Worm (Caenorhabditis elegans) whole organism, L4 larva: ENCODE results near the gene efl-2.

Experiments
- D1046.2 ChIP-seq: fragments of 200-800 bp; sonication (Bioruptor generic); IDR thresholded peaks from 2 replicates; pipeline ENCODE4 v1.3.6; 2022; ENCODE audit warnings: missing genetic modification characterization, missing compliant biosample characterization
- F37D6.2 ChIP-seq: sonication (generic microtip); optimal IDR thresholded peaks from 2 replicates; lab custom pipeline; 2016; ENCODE audit warnings: mild to moderate bottlenecking, missing genetic modification characterization, missing compliant biosample characterization
- F44E2.7 ChIP-seq: fragments of 200-800 bp; sonication (Bioruptor generic); IDR thresholded peaks from 2 replicates; pipeline ENCODE4 v2.1.2; 2022; ENCODE audit warnings: missing genetic modification characterization, missing compliant biosample characterization
- T26A8.4 ChIP-seq: fragments of 200-800 bp; sonication (Bioruptor generic); IDR thresholded peaks from 2 replicates; pipeline ENCODE4 v1.3.6; 2022; ENCODE audit warnings: missing genetic modification characterization, missing compliant biosample characterization
- Y48G9A.11 ChIP-seq: fragments of 200-800 bp; sonication (Bioruptor generic); IDR thresholded peaks from 2 replicates; pipeline ENCODE4 v1.3.6; 2022; ENCODE audit warnings: missing genetic modification reagents, missing genetic modification characterization, missing compliant biosample characterization
- Y5F2A.4 ChIP-seq: fragments of 200-800 bp; sonication (Bioruptor generic); optimal IDR thresholded peaks from 2 replicates; lab custom pipeline; 2018; ENCODE audit warnings: mild to moderate bottlenecking, missing genetic modification characterization, missing compliant biosample characterization
- aha-1 ChIP-seq: fragments of 150-350 bp; peaks from one replicate; lab custom pipeline; 2014; ENCODE audit warnings: missing biosample characterization, missing genetic modification characterization
- ama-1 ChIP-seq: fragments of 150-350 bp; optimal IDR thresholded peaks from 2 replicates; lab custom pipeline; 2014; ENCODE audit warnings: inconsistent platforms, mixed read lengths
- arid-1 ChIP-seq: fragments of 200-800 bp; sonication (Bioruptor generic); conservative IDR thresholded peaks from 2 replicates; pipeline ENCODE4 v1.3.6; 2022; ENCODE audit warnings: missing genetic modification reagents, missing genetic modification characterization, missing compliant biosample characterization
- ceh-20 ChIP-seq: fragments of 200-800 bp; sonication (Bioruptor generic); IDR thresholded peaks from 2 replicates; pipeline ENCODE4 v1.3.6; 2022; ENCODE audit warnings: missing genetic modification reagents, missing genetic modification characterization, missing compliant biosample characterization
- ceh-28 ChIP-seq: fragments of 150-350 bp; optimal IDR thresholded peaks from 2 replicates; lab custom pipeline; 2014; ENCODE audit warnings: missing biosample characterization, missing genetic modification reagents, missing genetic modification characterization
- ceh-32 ChIP-seq: sonication (generic microtip); optimal IDR thresholded peaks from 2 replicates; lab custom pipeline; 2016; ENCODE audit warnings: mild to moderate bottlenecking, missing genetic modification characterization, missing compliant biosample characterization; ENCODE audit not compliant: poor library complexity
- ceh-62 ChIP-seq: sonication (generic microtip); optimal IDR thresholded peaks from 2 replicates; lab custom pipeline; 2017; ENCODE audit warnings: missing biosample characterization, missing genetic modification characterization
- daf-8 ChIP-seq: fragments of 200-800 bp; sonication (Bioruptor generic); IDR thresholded peaks from 2 replicates; pipeline ENCODE4 v1.3.6; 2022; ENCODE audit warnings: missing genetic modification characterization, missing compliant biosample characterization
- dpl-1 ChIP-seq: fragments of 150-350 bp; optimal IDR thresholded peaks from 2 replicates; lab custom pipeline; 2014; ENCODE audit warnings: missing biosample characterization, missing genetic modification reagents, missing genetic modification characterization
- egl-43 ChIP-seq: fragments of 200-800 bp; sonication (Bioruptor generic); IDR thresholded peaks from 2 replicates; pipeline ENCODE4 v1.3.6; 2022; ENCODE audit warnings: missing genetic modification reagents, missing genetic modification characterization, missing compliant biosample characterization
- fkh-10 ChIP-seq: fragments of 150-350 bp; optimal IDR thresholded peaks from 2 replicates; lab custom pipeline; 2014; ENCODE audit warnings: missing biosample characterization, missing genetic modification reagents, missing genetic modification characterization
- gei-8 ChIP-seq: fragments of 200-800 bp; sonication (Bioruptor generic); optimal IDR thresholded peaks from 2 replicates; lab custom pipeline; 2018; ENCODE audit warnings: mild to moderate bottlenecking, missing genetic modification characterization, missing compliant biosample characterization
- hif-1 ChIP-seq, 2 experiments: sonication (generic microtip); optimal IDR thresholded peaks; 2 replicates each; lab custom pipeline; 2016 to 2017; ENCODE audit warnings: missing compliant biosample characterization in 2 of 2, missing genetic modification characterization in 2 of 2, missing genetic modification reagents in 2 of 2, missing genotype in 2 of 2, mild to moderate bottlenecking in 1 of 2
- hlh-11 ChIP-seq: fragments of 200-800 bp; sonication (Bioruptor generic); optimal IDR thresholded peaks from 2 replicates; lab custom pipeline; 2018; ENCODE audit warnings: mild to moderate bottlenecking, missing genetic modification characterization, missing compliant biosample characterization
- hmg-1.1 ChIP-seq: fragments of 200-800 bp; sonication (Bioruptor generic); IDR thresholded peaks from 2 replicates; pipeline ENCODE4 v1.3.6; 2022; ENCODE audit warnings: missing genetic modification reagents, missing genetic modification characterization, missing compliant biosample characterization
- lin-1 ChIP-seq: fragments of 200-800 bp; sonication (Bioruptor generic); IDR thresholded peaks from 2 replicates; pipeline ENCODE4 v1.3.6; 2022; ENCODE audit warnings: missing genetic modification reagents, missing genetic modification characterization, missing compliant biosample characterization
- lin-15B ChIP-seq: fragments of 150-350 bp; sonication (generic microtip); optimal IDR thresholded peaks from 3 replicates; lab custom pipeline; 2014; ENCODE audit warnings: missing biosample characterization, missing genetic modification characterization
- lin-29 ChIP-seq: fragments of 200-800 bp; sonication (Bioruptor generic); IDR thresholded peaks from 2 replicates; pipeline ENCODE4 v1.3.6; 2022; ENCODE audit warnings: missing genetic modification reagents, missing genetic modification characterization, missing compliant biosample characterization
- lin-38 ChIP-seq: fragments of 200-800 bp; sonication (Bioruptor generic); IDR thresholded peaks from 2 replicates; pipeline ENCODE4 v1.3.6; 2022; ENCODE audit warnings: missing genetic modification reagents, missing genetic modification characterization, missing compliant biosample characterization
- lsy-2 ChIP-seq, 2 experiments: fragments of 150-350 bp in 1 of 2; sonication (generic microtip) in 1 of 2; optimal IDR thresholded peaks; 2 replicates each; lab custom pipeline; 2014 to 2017; ENCODE audit warnings: missing biosample characterization in 2 of 2, missing genetic modification characterization in 2 of 2
- mep-1 ChIP-seq: fragments of 150-350 bp; sonication (generic microtip); optimal IDR thresholded peaks from 3 replicates; lab custom pipeline; 2014; ENCODE audit warnings: missing biosample characterization, missing genetic modification characterization
- mes-2 ChIP-seq: sonication (generic microtip); optimal IDR thresholded peaks from 2 replicates; lab custom pipeline; 2016; ENCODE audit warnings: missing genotype, mild to moderate bottlenecking, missing genetic modification characterization, missing compliant biosample characterization; ENCODE audit not compliant: poor library complexity, severe bottlenecking
- mxl-3 ChIP-seq: fragments of 200-800 bp; sonication (Bioruptor generic); optimal IDR thresholded peaks from 2 replicates; lab custom pipeline; 2018; ENCODE audit warnings: mild to moderate bottlenecking, missing genetic modification characterization, missing compliant biosample characterization
- nhr-102 ChIP-seq: sonication (generic microtip); optimal IDR thresholded peaks from 2 replicates; lab custom pipeline; 2016; ENCODE audit warnings: mild to moderate bottlenecking, missing genetic modification characterization, moderate library complexity, missing compliant biosample characterization
- nhr-11 ChIP-seq: fragments of 150-350 bp; optimal IDR thresholded peaks from 2 replicates; lab custom pipeline; 2014; ENCODE audit warnings: missing biosample characterization, missing genetic modification characterization
- nhr-111 ChIP-seq: fragments of 200-800 bp; sonication (Bioruptor generic); optimal IDR thresholded peaks from 2 replicates; lab custom pipeline; 2018; ENCODE audit warnings: mild to moderate bottlenecking, missing genetic modification characterization, missing compliant biosample characterization
- nhr-237 ChIP-seq: sonication (generic microtip); optimal IDR thresholded peaks from 2 replicates; lab custom pipeline; 2017; ENCODE audit warnings: missing biosample characterization, missing genetic modification characterization
- nhr-25 ChIP-seq: sonication (generic microtip); optimal IDR thresholded peaks from 2 replicates; lab custom pipeline; 2017; ENCODE audit warnings: missing genetic modification characterization, mild to moderate bottlenecking, missing compliant biosample characterization, antibody characterized with exemption, moderate library complexity, borderline replicate concordance; ENCODE audit not compliant: insufficient read depth
- nhr-28 ChIP-seq: fragments of 150-350 bp; optimal IDR thresholded peaks from 2 replicates; lab custom pipeline; 2014; ENCODE audit warnings: missing biosample characterization, missing genetic modification characterization
- nhr-42 ChIP-seq: fragments of 200-800 bp; sonication (Bioruptor generic); IDR thresholded peaks from 2 replicates; pipeline ENCODE4 v1.3.6; 2022; ENCODE audit warnings: missing genetic modification characterization, missing compliant biosample characterization
- nhr-6 ChIP-seq: fragments of 150-350 bp; optimal IDR thresholded peaks from 2 replicates; lab custom pipeline; 2014; ENCODE audit warnings: missing biosample characterization, missing genetic modification characterization
- nhr-76 ChIP-seq: fragments of 150-350 bp; optimal IDR thresholded peaks from 2 replicates; lab custom pipeline; 2014; ENCODE audit warnings: missing biosample characterization, missing genetic modification characterization
- pqm-1 ChIP-seq: sonication (generic microtip); optimal IDR thresholded peaks from 2 replicates; lab custom pipeline; 2017; ENCODE audit warnings: missing biosample characterization, missing genetic modification characterization
- set-16 ChIP-seq: fragments of 200-800 bp; sonication (Bioruptor generic); IDR thresholded peaks from 2 replicates; pipeline ENCODE4 v1.3.6; 2022; ENCODE audit warnings: missing genetic modification reagents, missing genetic modification characterization, missing compliant biosample characterization
- unc-130 ChIP-seq: sonication (generic microtip); optimal IDR thresholded peaks from 2 replicates; lab custom pipeline; 2016; ENCODE audit warnings: missing genetic modification reagents, missing genetic modification characterization, missing compliant biosample characterization
- unc-39 ChIP-seq: sonication (generic microtip); optimal IDR thresholded peaks from 2 replicates; lab custom pipeline; 2017; ENCODE audit warnings: missing biosample characterization, missing genetic modification characterization
- vab-7 ChIP-seq: fragments of 200-800 bp; sonication (Bioruptor generic); IDR thresholded peaks from 2 replicates; pipeline ENCODE4 v1.3.6; 2022; ENCODE audit warnings: missing genetic modification reagents, missing genetic modification characterization, missing compliant biosample characterization
- zfp-2 ChIP-seq: sonication (generic microtip); optimal IDR thresholded peaks from 2 replicates; lab custom pipeline; 2016; ENCODE audit warnings: mild to moderate bottlenecking, missing genetic modification characterization, missing compliant biosample characterization
- zfp-3 ChIP-seq: fragments of 200-800 bp; sonication (Bioruptor generic); conservative IDR thresholded peaks from 2 replicates; pipeline ENCODE4 v1.3.6; 2022; ENCODE audit warnings: missing genetic modification reagents, missing genetic modification characterization, missing compliant biosample characterization
- ztf-7 ChIP-seq: fragments of 150-350 bp; optimal IDR thresholded peaks from 2 replicates; lab custom pipeline; 2014; ENCODE audit warnings: missing biosample characterization, missing genetic modification characterization

The efl-2 gene

ce11 chrII:13447668-13448067 is 41.7 kb downstream of the efl-2 start (continued):
- TF ChIP-seq lin-38, result peak; percentile 94
- TF ChIP-seq Y5F2A.4 (GFP tag; lab: Kevin White, UChicago), result no peak
- TF ChIP-seq T26A8.4, result peak; percentile 72
- TF ChIP-seq nhr-6 (tag; lab: Kevin White, UChicago), result peak; percentile 74
- TF ChIP-seq fkh-10, result peak; percentile 80
- 0 out of 2 replicates have a peak, but pooled peaks have one; percentile 45 for TF ChIP-seq lin-1 (GFP tag; lab: Robert Waterston, UW)
- peak; percentile 62 for TF ChIP-seq ceh-20 (GFP tag; lab: Robert Waterston, UW)
- TF ChIP-seq dpl-1 (GFP tag; lab: Kevin White, UChicago), result peak; percentile 69
- TF ChIP-seq pqm-1 (tag; lab: Kevin White, UChicago), result peak; percentile 43
- TF ChIP-seq nhr-11 (tag; lab: Kevin White, UChicago), result peak; percentile 85
- TF ChIP-seq nhr-28 (tag; lab: Kevin White, UChicago), result peak; percentile 92
- TF ChIP-seq arid-1 (GFP tag; lab: Robert Waterston, UW), result no peak
- peak; percentile 36 for TF ChIP-seq nhr-102 (tag; lab: Kevin White, UChicago)
- peak; percentile 6 for TF ChIP-seq mxl-3 (GFP tag; lab: Kevin White, UChicago)
- peak; percentile 84 for TF ChIP-seq mes-2 (tag; lab: Kevin White, UChicago)
- peak; percentile 47 for TF ChIP-seq lin-15B (tag; lab: Kevin White, UChicago)
- peak; percentile 42 for TF ChIP-seq nhr-25 (tag; lab: Kevin White, UChicago)

ce11 chrII:13451321-13451720 is 45.4 kb downstream of the efl-2 start:
- TF ChIP-seq T26A8.4 (no peak), set-16 (GFP tag; lab: Robert Waterston, UW) (peak; percentile 92), egl-43 (GFP tag; lab: Robert Waterston, UW) (0 out of 2 replicates have a peak, but pooled peaks have one; percentile 7), mep-1 (tag; lab: Kevin White, UChicago) (no peak)

- TF ChIP-seq lin-38 (no peak), lin-29 (no peak), dpl-1 (GFP tag; lab: Kevin White, UChicago) (no peak), hif-1 (tag; optimal IDR thresholded peaks at IDR 0.05; lab: Kevin White, UChicago) (no peak), hlh-11 (tag; lab: Kevin White, UChicago) (no peak), nhr-102 (tag; lab: Kevin White, UChicago) (no peak), egl-43 (GFP tag; lab: Robert Waterston, UW) (no peak), unc-130 (GFP tag; lab: Kevin White, UChicago) (no peak), aha-1 (peak; percentile 15), lsy-2 (tag; optimal IDR thresholded peaks at IDR 0.05; lab: Kevin White, UChicago) (no peak), ceh-28 (tag; lab: Kevin White, UChicago) (peak; percentile 86), F37D6.2 (tag; lab: Kevin White, UChicago) (no peak), ceh-32 (tag; lab: Kevin White, UChicago) (no peak), nhr-111 (no peak)
- TF ChIP-seq, all 104 proteins: peak for 2
These were observed 48.9 kb downstream of the efl-2 start for ce11 chrII:13454839-13455238.

ce11 chrII:13456622-13457021 is 50.7 kb downstream of the efl-2 start:
- TF ChIP-seq lin-1 (GFP tag; lab: Robert Waterston, UW) (no peak), nhr-42 (GFP tag; lab: Robert Waterston, UW) (no peak), lin-29 (no peak), hmg-1.1 (GFP tag; lab: Robert Waterston, UW) (peak; percentile 59; the same call in 1 of the 2 replicates), vab-7 (GFP tag; lab: Robert Waterston, UW) (no peak), unc-39 (tag; lab: Kevin White, UChicago) (no peak), unc-130 (GFP tag; lab: Kevin White, UChicago) (no peak), zfp-3 (GFP tag; lab: Robert Waterston, UW) (no peak), F44E2.7 (no peak), zfp-2 (tag; lab: Kevin White, UChicago) (no peak), ama-1 (lab: Kevin White, UChicago) (no peak), Y48G9A.11 (no peak), ceh-62 (tag; lab: Kevin White, UChicago) (no peak), nhr-111 (no peak), daf-8 (GFP tag; lab: Robert Waterston, UW) (no peak), nhr-237 (tag; lab: Kevin White, UChicago) (no peak), ztf-7 (tag; lab: Kevin White, UChicago) (no peak), hif-1 (tag; optimal IDR thresholded peaks at IDR 0.05; lab: Kevin White, UChicago) (no peak), D1046.2 (GFP tag; lab: Robert Waterston, UW) (no peak), lin-38 (no peak), nhr-76 (no peak), F37D6.2 (tag; lab: Kevin White, UChicago) (no peak), gei-8 (GFP tag; lab: Kevin White, UChicago) (no peak)
